Worm (Caenorhabditis elegans) whole organism, L4/young adult: ENCODE results near the gene ZK177.2.
A peak's percentile ranks its signal among the peaks of the same experiment; 100 is the strongest.
"Not testable (repeated sequence)": the region's sequence is repeated elsewhere in the genome, so short reads cannot be mapped to it uniquely, and the experiment has no call there.

Experiments
- W03F9.2 ChIP-seq: fragments of 150-350 bp; optimal IDR thresholded peaks from 2 replicates; lab custom pipeline; 2014; ENCODE audit warnings: missing biosample characterization, missing genetic modification characterization
- dao-5 ChIP-seq: sonication (generic microtip); optimal IDR thresholded peaks from 2 replicates; lab custom pipeline; 2016; ENCODE audit warnings: missing genotype, missing genetic modification characterization, moderate library complexity, missing compliant biosample characterization
- him-1 ChIP-seq: sonication (generic microtip); optimal IDR thresholded peaks from 2 replicates; lab custom pipeline; 2016; ENCODE audit warnings: missing genotype, missing genetic modification reagents, missing genetic modification characterization, missing compliant biosample characterization

Gene ZK177.2

DNA sequence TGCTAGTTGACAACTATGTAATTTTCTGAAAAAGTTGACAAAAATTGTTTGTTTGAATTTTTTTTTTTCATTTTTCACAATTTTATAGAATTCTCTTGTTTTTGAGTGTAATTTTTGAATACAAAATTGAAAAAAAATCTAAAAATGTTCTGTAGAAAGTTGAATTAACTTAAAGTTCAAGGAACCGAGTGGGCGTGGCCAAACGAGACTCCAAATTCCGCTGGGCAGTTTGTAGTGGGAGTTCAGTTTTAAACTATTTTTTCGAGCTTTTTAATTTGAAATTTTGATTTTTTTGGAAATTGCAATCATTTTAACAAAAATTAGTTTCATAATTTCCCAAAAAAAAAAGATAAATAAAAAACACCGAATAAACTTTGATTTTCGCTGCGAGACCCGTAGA, 18.1 kb downstream of the ZK177.2 start:
- TF ChIP-seq him-1 (tag; lab: Kevin White, UChicago) (no peak), dao-5 (tag; lab: Kevin White, UChicago) (no peak), W03F9.2 (tag; lab: Kevin White, UChicago) (no peak)

- TF ChIP-seq dao-5 (tag; lab: Kevin White, UChicago), result no peak
- TF ChIP-seq W03F9.2 (tag; lab: Kevin White, UChicago), result no peak
- no peak for TF ChIP-seq him-1 (tag; lab: Kevin White, UChicago)
Observed at ce11 chrII:5537524-5537923, 18.5 kb downstream of the ZK177.2 start, which contains the start of gene C17C3.11. Gene C17C3.11 (plus strand): TSS chrII:5537824.

DNA sequence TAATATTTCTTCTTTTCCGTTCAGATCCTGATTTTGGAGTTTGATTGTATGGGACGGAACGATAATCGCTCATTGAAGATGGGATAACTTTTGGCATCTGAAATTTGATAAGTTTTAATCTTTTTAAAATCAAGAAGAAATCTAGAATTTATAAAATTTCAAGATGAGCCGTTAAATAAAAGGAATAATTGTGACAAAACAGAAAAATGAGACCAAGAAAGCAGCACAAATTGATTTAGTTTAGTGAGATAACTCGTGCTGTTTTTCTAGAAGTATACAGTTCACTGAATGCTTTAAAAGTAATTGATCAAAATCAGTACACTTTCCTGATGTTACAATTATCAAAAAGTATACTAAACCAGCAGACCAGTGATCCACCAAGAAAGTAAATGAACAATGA, 21.1 kb downstream of the ZK177.2 start, which contains the start of gene hlh-27:
Gene hlh-27 (minus strand): TSS at position 101 of the 400 bp plus-strand sequence.
- not testable (repeated sequence) for TF ChIP-seq W03F9.2, him-1, dao-5 (tag; lab: Kevin White, UChicago)

- TF ChIP-seq him-1 (tag; lab: Kevin White, UChicago) (no peak), dao-5 (tag; lab: Kevin White, UChicago) (no peak), W03F9.2 (tag; lab: Kevin White, UChicago) (no peak)
Observed at ce11 chrII:5541685-5542084, 22.7 kb downstream of the ZK177.2 start, which contains the start of gene C17C3.24. Gene C17C3.24 (minus strand): TSS chrII:5541785.

DNA sequence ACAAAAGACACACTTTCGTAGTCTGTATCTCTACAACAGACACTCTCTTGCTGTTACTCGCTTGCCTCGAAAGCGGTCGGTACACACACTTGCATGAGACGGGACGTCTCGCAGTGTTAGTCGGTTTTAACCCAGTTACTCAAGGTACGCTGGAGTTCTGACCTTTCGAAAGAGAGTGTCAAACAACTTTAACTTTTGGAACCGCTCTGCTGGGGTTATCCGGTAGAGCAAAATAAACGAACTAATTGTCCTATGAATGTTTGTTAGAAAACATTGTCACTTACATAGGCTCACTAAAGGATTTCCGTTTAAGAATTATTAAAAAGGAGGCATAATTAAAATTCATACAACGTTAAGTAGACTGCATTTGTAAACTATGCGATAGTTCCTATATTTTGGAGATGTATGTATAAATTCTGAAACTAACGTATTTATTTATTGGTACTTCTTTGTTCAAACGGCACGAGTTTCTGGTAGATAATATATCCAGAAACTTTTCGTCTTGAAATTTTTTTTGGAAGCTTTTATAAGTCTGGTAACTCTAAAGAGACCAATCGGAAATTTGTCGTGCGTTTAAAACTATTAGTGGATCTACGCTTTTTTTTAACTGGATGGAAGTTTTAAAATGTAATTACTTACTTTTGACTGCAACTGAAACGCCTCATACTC, 24.6 kb downstream of the ZK177.2 start:
- peak; percentile 80 for TF ChIP-seq W03F9.2 (tag; lab: Kevin White, UChicago)
- TF ChIP-seq him-1 (tag; lab: Kevin White, UChicago), result peak; percentile 98
- TF ChIP-seq dao-5 (tag; lab: Kevin White, UChicago), result peak; percentile 89

- TF ChIP-seq him-1 (tag; lab: Kevin White, UChicago), result no peak
- no peak for TF ChIP-seq dao-5 (tag; lab: Kevin White, UChicago)
- TF ChIP-seq W03F9.2 (tag; lab: Kevin White, UChicago), result no peak
Observed at ce11 chrII:5544145-5544515, 25.1 kb downstream of the ZK177.2 start.

DNA sequence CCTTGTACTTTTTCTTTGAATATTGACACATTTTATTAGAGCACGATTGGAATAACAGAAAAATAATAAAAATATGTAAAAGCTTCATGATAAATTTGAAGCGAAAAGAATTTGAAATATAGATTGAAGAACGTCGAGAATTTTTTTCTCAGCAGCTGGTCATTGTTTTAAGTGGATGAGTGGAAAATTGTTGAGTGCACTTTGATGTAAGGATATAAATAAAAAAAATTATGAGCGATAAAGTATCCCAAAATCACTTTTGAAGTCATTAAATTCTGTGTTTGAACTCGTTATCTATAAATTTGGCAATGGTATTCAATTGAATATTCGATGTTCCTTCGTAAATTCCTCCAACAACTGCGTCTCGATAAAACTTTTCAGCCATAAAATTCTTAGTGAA, 25.8 kb downstream of the ZK177.2 start, which contains the start of gene ins-13:
Gene ins-13 (minus strand): TSS at position 101 of the 400 bp plus-strand sequence.
- no peak for TF ChIP-seq W03F9.2 (tag; lab: Kevin White, UChicago)
- no peak for TF ChIP-seq dao-5 (tag; lab: Kevin White, UChicago)
- no peak for TF ChIP-seq him-1 (tag; lab: Kevin White, UChicago)

DNA sequence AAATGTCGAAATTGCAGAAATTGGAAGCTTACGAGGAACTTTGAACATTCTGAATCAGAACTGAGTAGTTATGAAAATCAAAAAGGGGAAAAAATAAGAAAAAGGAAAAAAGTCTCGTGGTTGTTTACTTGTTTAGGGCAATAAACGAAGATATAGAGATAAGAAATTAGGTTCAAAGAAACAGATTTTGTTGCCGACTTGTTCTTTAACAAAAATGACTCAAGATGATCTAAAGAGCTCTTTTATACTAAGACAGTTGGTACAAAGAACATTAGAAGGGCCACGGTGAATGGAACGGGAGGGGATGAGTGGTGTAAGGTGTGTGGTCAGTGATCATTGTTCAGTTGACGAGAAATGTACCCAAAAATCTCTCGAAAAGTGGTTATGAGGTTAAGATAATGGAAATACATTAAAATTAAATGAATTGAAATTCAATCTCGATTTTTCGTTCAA, 28.5 kb downstream of the ZK177.2 start, which contains the start of gene acdh-2:
Gene acdh-2 (minus strand): TSS at position 51 of the 453 bp plus-strand sequence.
- TF ChIP-seq dao-5 (tag; lab: Kevin White, UChicago), result no peak
- TF ChIP-seq him-1 (tag; lab: Kevin White, UChicago), result no peak
- no peak for TF ChIP-seq W03F9.2 (tag; lab: Kevin White, UChicago)

ce11 chrII:5549746-5550145, 30.7 kb downstream of the ZK177.2 start, which contains the start of gene C17C3.6:
Gene C17C3.6 (plus strand): TSS chrII:5550046.
- no peak for TF ChIP-seq W03F9.2 (tag; lab: Kevin White, UChicago)
- no peak for TF ChIP-seq dao-5 (tag; lab: Kevin White, UChicago)
- TF ChIP-seq him-1 (tag; lab: Kevin White, UChicago), result no peak

DNA sequence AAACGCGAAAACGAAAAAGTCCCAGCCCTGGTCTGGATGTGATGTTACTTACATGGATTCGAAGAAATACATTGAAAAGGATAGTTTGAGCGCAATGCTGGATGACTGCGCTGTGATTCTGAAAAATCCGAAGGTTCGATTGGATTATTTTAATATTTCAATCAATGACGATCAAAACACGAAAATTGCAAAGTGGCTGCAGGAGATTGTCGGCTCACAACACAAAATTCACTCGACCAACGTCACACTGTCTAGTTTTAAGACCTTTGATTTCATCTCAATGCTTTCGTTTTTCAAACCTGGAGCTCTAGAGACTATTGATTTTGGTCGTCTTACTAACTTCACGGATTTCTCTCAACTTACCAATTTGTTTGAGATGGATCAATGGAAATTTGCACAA, 32.5 kb downstream of the ZK177.2 start, which contains the start of gene C17C3.5:
Gene C17C3.5 (plus strand): TSS at position 301 of the 400 bp plus-strand sequence.
- no peak for TF ChIP-seq dao-5 (tag; lab: Kevin White, UChicago)
- no peak for TF ChIP-seq him-1 (tag; lab: Kevin White, UChicago)
- no peak for TF ChIP-seq W03F9.2 (tag; lab: Kevin White, UChicago)

DNA sequence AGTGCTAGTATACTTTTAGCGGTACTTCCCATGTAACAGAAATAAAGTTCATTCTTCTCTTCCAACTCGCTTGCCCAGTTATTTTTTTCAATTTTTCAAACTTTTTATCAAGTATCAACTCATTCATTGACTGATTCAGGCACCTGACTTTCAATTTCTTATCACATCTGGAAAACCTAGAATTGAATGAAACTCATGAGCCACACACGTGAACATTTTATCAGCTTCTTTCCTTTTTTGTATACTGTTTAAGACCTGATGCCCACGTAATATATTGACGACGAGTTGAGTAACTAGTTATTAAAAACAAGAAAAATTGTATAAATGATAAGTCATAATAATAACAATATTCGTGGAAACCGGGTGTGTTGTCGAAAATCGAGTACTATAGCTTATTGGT, 34.5 kb downstream of the ZK177.2 start:
- TF ChIP-seq him-1 (tag; lab: Kevin White, UChicago) (no peak), dao-5 (tag; lab: Kevin White, UChicago) (no peak), W03F9.2 (tag; lab: Kevin White, UChicago) (no peak)

ce11 chrII:5554317-5554716, 35.3 kb downstream of the ZK177.2 start, which contains the start of gene ins-12:
Gene ins-12 (plus strand): TSS chrII:5554617.
- TF ChIP-seq dao-5 (tag; lab: Kevin White, UChicago) (no peak), W03F9.2 (tag; lab: Kevin White, UChicago) (no peak), him-1 (tag; lab: Kevin White, UChicago) (no peak)

DNA sequence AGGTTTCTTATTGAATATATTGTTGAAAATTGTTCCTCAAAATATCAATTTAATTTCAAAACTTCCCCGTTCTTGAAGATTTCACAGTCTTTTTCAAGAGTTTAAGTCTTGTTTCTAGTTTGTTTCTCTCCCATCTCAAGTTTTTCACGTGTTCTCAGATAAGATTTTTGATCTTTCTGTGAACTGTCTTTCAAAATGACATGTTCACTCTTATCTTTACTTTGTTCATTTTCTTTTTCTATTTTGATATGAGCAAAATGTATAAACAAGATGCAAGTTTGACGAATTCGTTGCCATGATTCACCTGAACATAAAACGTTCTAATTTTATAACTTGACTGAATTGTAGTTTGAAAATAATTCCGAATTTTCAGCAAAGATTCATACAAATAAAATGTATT, 35.8 kb downstream of the ZK177.2 start:
- TF ChIP-seq dao-5 (tag; lab: Kevin White, UChicago) (no peak), him-1 (tag; lab: Kevin White, UChicago) (no peak), W03F9.2 (tag; lab: Kevin White, UChicago) (no peak)
